Fruit fly (Drosophila melanogaster) whole organism, embryonic: ENCODE results near the gene Lcp65Ab1.

ENCODE experiments used
- Atf-2 ChIP-seq: fragments of 200-800 bp; sonication (Bioruptor generic); optimal IDR thresholded peaks from 2 replicates; lab custom pipeline; 2016; ENCODE audit warnings: missing biosample characterization, missing genetic modification characterization
- CG13424 ChIP-seq: fragments of 200-800 bp; sonication (Bioruptor generic); optimal IDR thresholded peaks from 2 replicates; lab custom pipeline; 2019; ENCODE audit warnings: missing biosample characterization, mild to moderate bottlenecking, missing genetic modification characterization, moderate library complexity
- CG18764 ChIP-seq: fragments of 200-800 bp; sonication (Bioruptor generic); optimal IDR thresholded peaks from 3 replicates; lab custom pipeline; 2016; ENCODE audit warnings: missing biosample characterization, missing genetic modification characterization
- H15 ChIP-seq: fragments of 200-800 bp; sonication (Bioruptor generic); IDR thresholded peaks from 3 replicates; pipeline ENCODE4 v1.3.6; 2022; ENCODE audit warnings: missing biosample characterization, missing genetic modification characterization

DNA sequence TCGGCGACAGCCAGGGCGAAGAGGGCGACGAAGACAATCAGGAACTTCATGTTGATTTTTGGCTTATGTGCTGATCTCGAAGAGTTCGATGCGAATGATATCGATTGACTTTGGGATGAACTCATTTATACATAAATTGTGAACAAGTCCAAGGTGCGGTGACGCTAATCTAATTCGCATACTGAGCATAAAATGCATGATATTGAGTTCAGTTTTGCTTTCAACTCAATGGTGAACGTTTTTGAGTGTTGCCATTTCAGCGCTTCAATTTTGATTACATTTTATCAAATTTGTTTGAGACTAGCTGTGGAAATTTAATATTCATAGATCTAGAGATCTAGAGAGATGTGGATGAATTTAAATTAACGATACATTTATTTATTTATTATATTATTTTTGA, 12.7 kb upstream of the Lcp65Ab1 start, which contains the start of gene Lcp65Af:
- TF ChIP-seq H15 = no peak
- no peak for TF ChIP-seq Atf-2
- no peak for TF ChIP-seq CG18764 (GFP tag; lab: Kevin White, UChicago)
- TF ChIP-seq CG13424 = no peak
